Worm (Caenorhabditis elegans): ENCODE measurements around the gene srw-7.

- TF ChIP-seq hlh-30 (tag; optimal IDR thresholded peaks at IDR 0.05; ENCODE audit: insufficient read depth) = no peak
- no peak for TF ChIP-seq tbx-7 (tag; optimal IDR thresholded peaks at IDR 0.05)
Measured at ce11 chrV:3854847-3855246, 48.8 kb downstream of the srw-7 start, which contains the start of gene nhr-186.
